Worm (Caenorhabditis elegans) whole organism, midembryonic: ENCODE data around the gene sru-36.

Experiments
- T22C8.4 ChIP-seq: fragments of 200-800 bp; sonication (Bioruptor generic); IDR thresholded peaks from 2 replicates; pipeline ENCODE4 v1.3.6; 2022; ENCODE audit warnings: missing genetic modification characterization, missing compliant biosample characterization
- cog-1 ChIP-seq: sonication (generic microtip); optimal IDR thresholded peaks from 2 replicates; lab custom pipeline; 2016; ENCODE audit warnings: missing genetic modification characterization, missing compliant biosample characterization
- flt-1 ChIP-seq: fragments of 200-800 bp; sonication (Bioruptor generic); IDR thresholded peaks from 2 replicates; pipeline ENCODE4 v1.3.6; 2022; ENCODE audit warnings: missing genetic modification characterization, missing compliant biosample characterization
- klf-2 ChIP-seq: fragments of 200-800 bp; sonication (Bioruptor generic); conservative IDR thresholded peaks from 2 replicates; pipeline ENCODE4 v1.3.6; 2022; ENCODE audit warnings: missing genetic modification reagents, missing genetic modification characterization, missing compliant biosample characterization
- med-1 ChIP-seq: sonication (generic microtip); optimal IDR thresholded peaks from 2 replicates; lab custom pipeline; 2017; ENCODE audit warnings: missing genetic modification characterization, mild to moderate bottlenecking, missing compliant biosample characterization, antibody characterized with exemption, missing genetic modification reagents; ENCODE audit not compliant: insufficient read depth
- ref-1 ChIP-seq: fragments of 200-800 bp; sonication (Bioruptor generic); conservative IDR thresholded peaks from 2 replicates; pipeline ENCODE4 v1.3.6; 2022; ENCODE audit warnings: missing genetic modification reagents, missing genetic modification characterization, missing compliant biosample characterization
- tab-1 ChIP-seq: fragments of 200-800 bp; sonication (Bioruptor generic); IDR thresholded peaks from 2 replicates; pipeline ENCODE4 v1.3.6; 2022; ENCODE audit warnings: missing genetic modification characterization, missing compliant biosample characterization
- ztf-23 ChIP-seq: fragments of 200-800 bp; sonication (Bioruptor generic); IDR thresholded peaks from 2 replicates; pipeline ENCODE4 v1.3.6; 2022; ENCODE audit warnings: missing genetic modification reagents, missing genetic modification characterization, missing compliant biosample characterization
- ztf-29 ChIP-seq: fragments of 200-800 bp; sonication (Bioruptor generic); IDR thresholded peaks from 2 replicates; pipeline ENCODE4 v1.3.6; 2022; ENCODE audit warnings: missing genetic modification reagents, missing genetic modification characterization, missing compliant biosample characterization

The sru-36 gene

ce11 chrV:9841376-9841775 lies at the start of gene sru-36:
Gene sru-36, plus strand, starts transcription at chrV:9841676.
- TF ChIP-seq tab-1 (GFP tag; lab: Robert Waterston, UW), result no peak
- TF ChIP-seq med-1 (GFP tag; lab: Kevin White, UChicago), result no peak
- no peak for TF ChIP-seq ztf-23 (GFP tag; lab: Robert Waterston, UW)
- no peak for TF ChIP-seq ztf-29 (GFP tag; lab: Robert Waterston, UW)
- no peak for TF ChIP-seq ref-1 (GFP tag; lab: Robert Waterston, UW)
- TF ChIP-seq klf-2 (GFP tag; lab: Robert Waterston, UW), result no peak
- TF ChIP-seq flt-1 (GFP tag; lab: Robert Waterston, UW), result no peak

ce11 chrV:9794997-9795396 lies 46.5 kb upstream of the sru-36 start:
- TF ChIP-seq T22C8.4 (GFP tag; lab: Robert Waterston, UW), result no peak
- no peak for TF ChIP-seq med-1 (GFP tag; lab: Kevin White, UChicago)
- TF ChIP-seq flt-1 (GFP tag; lab: Robert Waterston, UW), result no peak
- TF ChIP-seq ztf-23 (GFP tag; lab: Robert Waterston, UW), result no peak
- TF ChIP-seq klf-2 (GFP tag; lab: Robert Waterston, UW), result no peak

ce11 chrV:9796002-9796401 lies 45.5 kb upstream of the sru-36 start:
- no peak for TF ChIP-seq ref-1 (GFP tag; lab: Robert Waterston, UW)
- TF ChIP-seq T22C8.4 (GFP tag; lab: Robert Waterston, UW), result no peak
- TF ChIP-seq ztf-29 (GFP tag; lab: Robert Waterston, UW), result no peak
- TF ChIP-seq cog-1 (tag; lab: Kevin White, UChicago), result no peak
- no peak for TF ChIP-seq tab-1 (GFP tag; lab: Robert Waterston, UW)
- TF ChIP-seq klf-2 (GFP tag; lab: Robert Waterston, UW), result no peak
- no peak for TF ChIP-seq med-1 (GFP tag; lab: Kevin White, UChicago)
- TF ChIP-seq ztf-23 (GFP tag; lab: Robert Waterston, UW), result no peak
- no peak for TF ChIP-seq flt-1 (GFP tag; lab: Robert Waterston, UW)

ce11 chrV:9796562-9796961 lies 44.9 kb upstream of the sru-36 start, which contains the start of gene F46B6.9:
Gene F46B6.9, plus strand, starts transcription at chrV:9796862.
- TF ChIP-seq ref-1 (GFP tag; lab: Robert Waterston, UW), result no peak
- no peak for TF ChIP-seq T22C8.4 (GFP tag; lab: Robert Waterston, UW)
- no peak for TF ChIP-seq ztf-29 (GFP tag; lab: Robert Waterston, UW)
- no peak for TF ChIP-seq med-1 (GFP tag; lab: Kevin White, UChicago)
- TF ChIP-seq cog-1 (tag; lab: Kevin White, UChicago), result no peak
- TF ChIP-seq ztf-23 (GFP tag; lab: Robert Waterston, UW), result no peak
- no peak for TF ChIP-seq tab-1 (GFP tag; lab: Robert Waterston, UW)
- no peak for TF ChIP-seq flt-1 (GFP tag; lab: Robert Waterston, UW)
- no peak for TF ChIP-seq klf-2 (GFP tag; lab: Robert Waterston, UW)

- TF ChIP-seq med-1 (GFP tag; lab: Kevin White, UChicago) (no peak), ztf-29 (GFP tag; lab: Robert Waterston, UW) (no peak), cog-1 (tag; lab: Kevin White, UChicago) (no peak), flt-1 (GFP tag; lab: Robert Waterston, UW) (no peak), T22C8.4 (GFP tag; lab: Robert Waterston, UW) (no peak), ztf-23 (GFP tag; lab: Robert Waterston, UW) (no peak), ref-1 (GFP tag; lab: Robert Waterston, UW) (no peak), klf-2 (GFP tag; lab: Robert Waterston, UW) (no peak), tab-1 (GFP tag; lab: Robert Waterston, UW) (no peak)
Observed at ce11 chrV:9798212-9798611, 43.3 kb upstream of the sru-36 start.

- TF ChIP-seq klf-2 (GFP tag; lab: Robert Waterston, UW) (no peak), tab-1 (GFP tag; lab: Robert Waterston, UW) (no peak)
Observed at ce11 chrV:9799076-9799475, 42.4 kb upstream of the sru-36 start, which contains the start of gene F46B6.13. Gene F46B6.13, minus strand, starts transcription at chrV:9799176.

- TF ChIP-seq flt-1 (GFP tag; lab: Robert Waterston, UW), result no peak
- no peak for TF ChIP-seq ztf-29 (GFP tag; lab: Robert Waterston, UW)
- no peak for TF ChIP-seq tab-1 (GFP tag; lab: Robert Waterston, UW)
- TF ChIP-seq T22C8.4 (GFP tag; lab: Robert Waterston, UW), result no peak
- no peak for TF ChIP-seq med-1 (GFP tag; lab: Kevin White, UChicago)
- no peak for TF ChIP-seq ztf-23 (GFP tag; lab: Robert Waterston, UW)
- TF ChIP-seq cog-1 (tag; lab: Kevin White, UChicago), result no peak
- no peak for TF ChIP-seq klf-2 (GFP tag; lab: Robert Waterston, UW)
- no peak for TF ChIP-seq ref-1 (GFP tag; lab: Robert Waterston, UW)
Observed at ce11 chrV:9801965-9802364, 39.5 kb upstream of the sru-36 start, which contains the start of gene F46B6.10. Gene F46B6.10, minus strand, starts transcription at chrV:9802065.

ce11 chrV:9803176-9803575 lies 38.3 kb upstream of the sru-36 start, which contains the start of gene sru-39:
Gene sru-39, plus strand, starts transcription at chrV:9803476.
- TF ChIP-seq T22C8.4 (GFP tag; lab: Robert Waterston, UW) (no peak), ztf-29 (GFP tag; lab: Robert Waterston, UW) (no peak), ref-1 (GFP tag; lab: Robert Waterston, UW) (no peak), cog-1 (tag; lab: Kevin White, UChicago) (no peak), ztf-23 (GFP tag; lab: Robert Waterston, UW) (no peak), klf-2 (GFP tag; lab: Robert Waterston, UW) (no peak), flt-1 (GFP tag; lab: Robert Waterston, UW) (no peak), med-1 (GFP tag; lab: Kevin White, UChicago) (no peak)

ce11 chrV:9805161-9805560 lies 36.3 kb upstream of the sru-36 start, which contains the start of gene sru-37:
Gene sru-37, plus strand, starts transcription at chrV:9805461.
- TF ChIP-seq cog-1 (tag; lab: Kevin White, UChicago), result no peak
- no peak for TF ChIP-seq med-1 (GFP tag; lab: Kevin White, UChicago)
- no peak for TF ChIP-seq T22C8.4 (GFP tag; lab: Robert Waterston, UW)
- no peak for TF ChIP-seq klf-2 (GFP tag; lab: Robert Waterston, UW)
- no peak for TF ChIP-seq tab-1 (GFP tag; lab: Robert Waterston, UW)
- TF ChIP-seq ztf-29 (GFP tag; lab: Robert Waterston, UW), result no peak
- no peak for TF ChIP-seq flt-1 (GFP tag; lab: Robert Waterston, UW)
- TF ChIP-seq ztf-23 (GFP tag; lab: Robert Waterston, UW), result no peak
- TF ChIP-seq ref-1 (GFP tag; lab: Robert Waterston, UW), result no peak
